Worm (Caenorhabditis elegans) whole organism, young adult: ENCODE measurements around the gene ugt-35.
A peak's percentile ranks its signal among the peaks of the same experiment; 100 is the strongest.

ENCODE experiments used
- F10E7.11 ChIP-seq: sonication (generic microtip); optimal IDR thresholded peaks from 2 replicates; lab custom pipeline; 2017; ENCODE audit warnings: mild to moderate bottlenecking, missing genetic modification characterization, moderate library complexity, missing compliant biosample characterization
- hmg-1.2 ChIP-seq: fragments of 200-800 bp; sonication (Bioruptor generic); IDR thresholded peaks from 2 replicates; pipeline ENCODE4 v1.3.6; 2022; ENCODE audit warnings: missing genetic modification reagents, missing genetic modification characterization, missing compliant biosample characterization

Gene ugt-35

ce11 chrV:10602051-10602937 is 51.8 kb downstream of the ugt-35 start, which contains the start of gene H27A22.1:
H27A22.1 (plus strand) TSS chrV:10602555.
- TF ChIP-seq hmg-1.2 (GFP tag; lab: Robert Waterston, UW), result peak; percentile 56; the same call in 1 of the 2 replicates
- TF ChIP-seq F10E7.11 (tag; lab: Kevin White, UChicago), result no peak
- TF ChIP-seq, all 124 proteins: peak for 1
